Worm (Caenorhabditis elegans) whole organism, young adult: ENCODE data around the gene C28C12.1.

Source experiments
- B0035.1 ChIP-seq: sonication (generic microtip); optimal IDR thresholded peaks from 2 replicates; lab custom pipeline; 2016; ENCODE audit warnings: missing genetic modification characterization, mild to moderate bottlenecking, missing compliant biosample characterization, missing genotype, missing genetic modification reagents
- B0261.1 ChIP-seq: sonication (generic microtip); optimal IDR thresholded peaks from 2 replicates; lab custom pipeline; 2016; ENCODE audit warnings: mild to moderate bottlenecking, missing genetic modification characterization, moderate library complexity, missing compliant biosample characterization
- C06A6.2 ChIP-seq: fragments of 200-800 bp; sonication (Bioruptor generic); conservative IDR thresholded peaks from 2 replicates; pipeline ENCODE4 v1.3.6; 2022; ENCODE audit warnings: missing genetic modification characterization, missing compliant biosample characterization
- F23B12.7 ChIP-seq: sonication (generic microtip); optimal IDR thresholded peaks from 2 replicates; lab custom pipeline; 2017; ENCODE audit warnings: missing genetic modification characterization, mild to moderate bottlenecking, missing compliant biosample characterization, antibody characterized with exemption, moderate library complexity; ENCODE audit not compliant: insufficient read depth
- F33H1.4 ChIP-seq: fragments of 200-800 bp; sonication (Bioruptor generic); IDR thresholded peaks from 2 replicates; pipeline ENCODE4 v1.3.6; 2022; ENCODE audit warnings: missing genetic modification reagents, missing genetic modification characterization, missing compliant biosample characterization
- F37B4.10 ChIP-seq: fragments of 200-800 bp; sonication (Bioruptor generic); IDR thresholded peaks from 2 replicates; pipeline ENCODE4 v1.3.6; 2022; ENCODE audit warnings: missing genetic modification characterization, missing compliant biosample characterization
- K11D2.4 ChIP-seq: fragments of 200-800 bp; sonication (Bioruptor generic); IDR thresholded peaks from 2 replicates; pipeline ENCODE4 v1.3.6; 2022; ENCODE audit warnings: missing genetic modification reagents, missing genetic modification characterization, missing compliant biosample characterization
- Y53G8AR.9 ChIP-seq: fragments of 200-800 bp; sonication (Bioruptor generic); conservative IDR thresholded peaks from 2 replicates; pipeline ENCODE4 v1.3.6; 2022; ENCODE audit warnings: missing genetic modification reagents, missing genetic modification characterization, missing compliant biosample characterization
- Y95B8A.8 ChIP-seq: fragments of 200-800 bp; sonication (Bioruptor generic); IDR thresholded peaks from 2 replicates; pipeline ENCODE4 v1.3.6; 2022; ENCODE audit warnings: missing genetic modification reagents, missing genetic modification characterization, missing compliant biosample characterization
- ama-1 ChIP-seq, 3 experiments: fragments of 150-350 bp in 1 of 3; sonication (generic microtip) in 2 of 3; optimal IDR thresholded peaks; 2 replicates each; lab custom pipeline; 2014 to 2018; ENCODE audit warnings: missing biosample characterization in 2 of 3, missing genetic modification characterization in 2 of 3, missing genetic modification reagents in 2 of 3
- attf-5 ChIP-seq: fragments of 200-800 bp; sonication (Bioruptor generic); optimal IDR thresholded peaks from 2 replicates; lab custom pipeline; 2018; ENCODE audit warnings: mild to moderate bottlenecking, missing genetic modification characterization, missing compliant biosample characterization
- bed-1 ChIP-seq: fragments of 200-800 bp; sonication (Bioruptor generic); IDR thresholded peaks from 2 replicates; pipeline ENCODE4 v1.3.6; 2022; ENCODE audit warnings: missing genetic modification reagents, missing genetic modification characterization, missing compliant biosample characterization
- ccch-3 ChIP-seq: fragments of 200-800 bp; sonication (Bioruptor generic); optimal IDR thresholded peaks from 2 replicates; lab custom pipeline; 2018; ENCODE audit warnings: mild to moderate bottlenecking, missing genetic modification characterization, missing compliant biosample characterization
- cebp-1 ChIP-seq, 2 experiments: fragments of 200-800 bp in 1 of 2; sonication (Bioruptor generic) in 1 of 2; sonication (generic microtip) in 1 of 2; IDR thresholded peaks in 1 of 2; optimal IDR thresholded peaks in 1 of 2; 2 replicates each; pipeline versions ENCODE4 v1.3.6 to Lab custom; 2017 to 2022; ENCODE audit warnings: missing compliant biosample characterization in 2 of 2, missing genetic modification characterization in 2 of 2, mild to moderate bottlenecking in 1 of 2, missing genetic modification reagents in 1 of 2, moderate library complexity in 1 of 2
- ceh-58 ChIP-seq: fragments of 200-800 bp; sonication (Bioruptor generic); IDR thresholded peaks from 2 replicates; pipeline ENCODE4 v1.3.6; 2022; ENCODE audit warnings: missing genetic modification characterization, missing compliant biosample characterization
- ceh-91 ChIP-seq: fragments of 200-800 bp; sonication (Bioruptor generic); IDR thresholded peaks from 2 replicates; pipeline ENCODE4 v1.3.6; 2022; ENCODE audit warnings: missing genetic modification reagents, missing genetic modification characterization, missing compliant biosample characterization
- dpff-1 ChIP-seq: sonication (generic microtip); optimal IDR thresholded peaks from 2 replicates; lab custom pipeline; 2017; ENCODE audit warnings: mild to moderate bottlenecking, missing genetic modification characterization, missing compliant biosample characterization
- egrh-3 ChIP-seq: fragments of 200-800 bp; sonication (Bioruptor generic); IDR thresholded peaks from 2 replicates; pipeline ENCODE4 v1.3.6; 2022; ENCODE audit warnings: missing genetic modification reagents, missing genetic modification characterization, missing compliant biosample characterization
- ets-4 ChIP-seq: fragments of 200-800 bp; sonication (Bioruptor generic); optimal IDR thresholded peaks from 2 replicates; lab custom pipeline; 2018; ENCODE audit warnings: mild to moderate bottlenecking, missing genetic modification characterization, missing compliant biosample characterization
- hsf-1 ChIP-seq: fragments of 200-800 bp; sonication (Bioruptor generic); IDR thresholded peaks from 2 replicates; pipeline ENCODE4 v1.3.6; 2022; ENCODE audit warnings: missing genetic modification reagents, missing genetic modification characterization, missing compliant biosample characterization
- let-607 ChIP-seq, 2 experiments: fragments of 200-800 bp in 1 of 2; sonication (Bioruptor generic) in 1 of 2; sonication (generic microtip) in 1 of 2; optimal IDR thresholded peaks; 2 replicates each; lab custom pipeline; 2016 to 2018; ENCODE audit warnings: mild to moderate bottlenecking in 2 of 2, missing compliant biosample characterization in 2 of 2, missing genetic modification characterization in 2 of 2, moderate library complexity in 2 of 2, missing genotype in 1 of 2
- lin-35 ChIP-seq, 3 experiments: fragments of 150-350 bp in 2 of 3; sonication (generic microtip) in 1 of 3; optimal IDR thresholded peaks; 2 replicates each; lab custom pipeline; 2014 to 2018; ENCODE audit warnings: missing biosample characterization in 3 of 3, missing genetic modification characterization in 3 of 3, missing genetic modification reagents in 3 of 3
- lin-54 ChIP-seq: fragments of 200-800 bp; sonication (Bioruptor generic); optimal IDR thresholded peaks from 2 replicates; lab custom pipeline; 2018; ENCODE audit warnings: mild to moderate bottlenecking, missing genetic modification characterization, missing compliant biosample characterization
- lsl-1 ChIP-seq: fragments of 200-800 bp; sonication (Bioruptor generic); optimal IDR thresholded peaks from 2 replicates; lab custom pipeline; 2018; ENCODE audit warnings: mild to moderate bottlenecking, missing genetic modification characterization, moderate library complexity, missing compliant biosample characterization
- lsy-27 ChIP-seq: sonication (generic microtip); optimal IDR thresholded peaks from 2 replicates; lab custom pipeline; 2017; ENCODE audit warnings: missing genetic modification characterization, mild to moderate bottlenecking, missing compliant biosample characterization, antibody characterized with exemption, missing genotype, borderline replicate concordance; ENCODE audit not compliant: insufficient read depth
- madf-10 ChIP-seq: sonication (generic microtip); optimal IDR thresholded peaks from 2 replicates; lab custom pipeline; 2016; ENCODE audit warnings: mild to moderate bottlenecking, missing genetic modification characterization, missing compliant biosample characterization
- nfya-2 ChIP-seq: fragments of 200-800 bp; sonication (Bioruptor generic); IDR thresholded peaks from 2 replicates; pipeline ENCODE4 v1.3.6; 2022; ENCODE audit warnings: missing genetic modification reagents, missing genetic modification characterization, missing compliant biosample characterization
- nfyb-1 ChIP-seq: fragments of 200-800 bp; sonication (Bioruptor generic); IDR thresholded peaks from 2 replicates; pipeline ENCODE4 v1.3.6; 2022; ENCODE audit warnings: missing genetic modification reagents, missing genetic modification characterization, missing compliant biosample characterization
- nhr-179 ChIP-seq: sonication (generic microtip); optimal IDR thresholded peaks from 2 replicates; lab custom pipeline; 2016; ENCODE audit warnings: mild to moderate bottlenecking, missing genetic modification characterization, missing compliant biosample characterization
- nhr-27 ChIP-seq: fragments of 200-800 bp; sonication (Bioruptor generic); optimal IDR thresholded peaks from 2 replicates; lab custom pipeline; 2018; ENCODE audit warnings: mild to moderate bottlenecking, missing genetic modification characterization, moderate library complexity, missing compliant biosample characterization
- nhr-90 ChIP-seq: sonication (generic microtip); optimal IDR thresholded peaks from 2 replicates; lab custom pipeline; 2016; ENCODE audit warnings: missing genotype, mild to moderate bottlenecking, missing genetic modification characterization, missing compliant biosample characterization
- rec-8 ChIP-seq, 2 experiments: sonication (generic microtip); optimal IDR thresholded peaks; 2 replicates each; lab custom pipeline; 2016; ENCODE audit warnings: mild to moderate bottlenecking in 2 of 2, missing genetic modification characterization in 2 of 2, missing genetic modification reagents in 2 of 2, missing genotype in 2 of 2, missing biosample characterization in 1 of 2, missing compliant biosample characterization in 1 of 2, moderate library complexity in 1 of 2
- repo-1 ChIP-seq: sonication (generic microtip); optimal IDR thresholded peaks from 2 replicates; lab custom pipeline; 2017; ENCODE audit warnings: mild to moderate bottlenecking, missing genetic modification characterization, missing compliant biosample characterization
- snpc-1.3 ChIP-seq: sonication (generic microtip); optimal IDR thresholded peaks from 2 replicates; lab custom pipeline; 2017; ENCODE audit warnings: missing genetic modification characterization, mild to moderate bottlenecking, missing compliant biosample characterization, antibody characterized with exemption, moderate library complexity, missing genotype, missing genetic modification reagents; ENCODE audit not compliant: insufficient read depth
- snpc-4 ChIP-seq, 5 experiments: fragments of 150-350 bp in 1 of 5; sonication (generic microtip) in 4 of 5; optimal IDR thresholded peaks; 2 replicates each; lab custom pipeline; 2014 to 2018; ENCODE audit warnings: missing genetic modification characterization in 5 of 5, missing biosample characterization in 3 of 5, antibody characterized with exemption in 2 of 5, mild to moderate bottlenecking in 2 of 5, missing compliant biosample characterization in 2 of 5, missing genotype in 2 of 5, moderate library complexity in 2 of 5, missing genetic modification reagents in 1 of 5
- sptf-2 ChIP-seq: fragments of 200-800 bp; sonication (Bioruptor generic); optimal IDR thresholded peaks from 2 replicates; lab custom pipeline; 2018; ENCODE audit warnings: mild to moderate bottlenecking, missing genetic modification characterization, missing compliant biosample characterization
- tlf-1 ChIP-seq: fragments of 200-800 bp; sonication (Bioruptor generic); optimal IDR thresholded peaks from 2 replicates; lab custom pipeline; 2018; ENCODE audit warnings: mild to moderate bottlenecking, missing genetic modification characterization, missing compliant biosample characterization
- unc-130 ChIP-seq: sonication (generic microtip); optimal IDR thresholded peaks from 2 replicates; lab custom pipeline; 2016; ENCODE audit warnings: missing genetic modification reagents, missing genetic modification characterization, missing compliant biosample characterization
- unc-62 ChIP-seq: fragments of 150-350 bp; optimal IDR thresholded peaks from 2 replicates; lab custom pipeline; 2014; ENCODE audit warnings: missing biosample characterization, missing genetic modification reagents, missing genetic modification characterization
- ztf-18 ChIP-seq: sonication (generic microtip); optimal IDR thresholded peaks from 2 replicates; lab custom pipeline; 2016; ENCODE audit warnings: missing genotype, mild to moderate bottlenecking, missing genetic modification characterization, missing compliant biosample characterization
- ztf-26 ChIP-seq: sonication (generic microtip); optimal IDR thresholded peaks from 2 replicates; lab custom pipeline; 2017; ENCODE audit warnings: missing genetic modification characterization, missing compliant biosample characterization

C28C12.1 gene

DNA sequence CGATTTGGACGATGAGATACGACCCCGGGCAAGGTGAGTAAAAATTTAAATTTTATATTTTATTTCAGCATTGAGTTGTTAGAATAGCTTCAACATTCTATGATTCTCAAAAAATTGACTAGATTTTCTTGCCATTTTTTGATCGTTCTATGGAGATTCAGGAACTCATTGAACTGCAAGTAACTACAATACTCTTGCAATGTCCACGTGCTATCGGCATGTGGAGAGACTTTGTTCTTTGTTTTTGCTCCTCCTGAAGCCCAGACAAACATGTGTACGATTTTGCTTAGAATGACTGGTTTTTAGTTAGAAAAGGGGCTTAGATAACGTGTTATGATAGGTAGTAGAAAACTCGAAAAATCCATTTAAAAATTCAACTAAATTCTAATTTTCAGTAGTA, 34.5 kb downstream of the C28C12.1 start:
- TF ChIP-seq unc-130 (GFP tag; lab: Kevin White, UChicago) (no peak), ztf-26 (no peak), ceh-58 (GFP tag; lab: Robert Waterston, UW) (no peak), snpc-1.3 (tag; lab: Kevin White, UChicago) (no peak), ztf-18 (tag; lab: Kevin White, UChicago) (no peak), rec-8 (tag; optimal IDR thresholded peaks at IDR 0.05; lab: Kevin White, UChicago) (no peak), B0035.1 (tag; lab: Kevin White, UChicago) (no peak), attf-5 (no peak), hsf-1 (GFP tag; lab: Robert Waterston, UW) (no peak), F33H1.4 (GFP tag; lab: Robert Waterston, UW) (no peak), K11D2.4 (no peak), nhr-179 (tag; lab: Kevin White, UChicago) (no peak), lin-54 (GFP tag; lab: Kevin White, UChicago) (no peak), let-607 (tag; optimal IDR thresholded peaks at IDR 0.05; lab: Kevin White, UChicago) (no peak), ceh-91 (GFP tag; lab: Robert Waterston, UW) (no peak), nhr-27 (no peak), snpc-4 (GFP tag; optimal IDR thresholded peaks at IDR 0.05; lab: Kevin White, UChicago) (no peak), snpc-4 (tag; optimal IDR thresholded peaks at IDR 0.05; lab: Kevin White, UChicago) (no peak), madf-10 (no peak), F37B4.10 (GFP tag; lab: Robert Waterston, UW) (no peak)

ce11 chrIV:8538011-8538658, 36.7 kb downstream of the C28C12.1 start:
- TF ChIP-seq dpff-1 (tag; lab: Kevin White, UChicago) (peak; percentile 37), tlf-1 (GFP tag; lab: Kevin White, UChicago) (peak; percentile 26), cebp-1 (GFP tag; IDR thresholded peaks at IDR 0.05; lab: Robert Waterston, UW) (no peak), cebp-1 (tag; optimal IDR thresholded peaks at IDR 0.05; lab: Kevin White, UChicago) (peak; percentile 11), nfyb-1 (GFP tag; lab: Robert Waterston, UW) (0 out of 2 replicates have a peak, but pooled peaks have one; percentile 36), repo-1 (tag; lab: Kevin White, UChicago) (peak; percentile 50), lsy-27 (tag; lab: Kevin White, UChicago) (no peak), Y53G8AR.9 (GFP tag; lab: Robert Waterston, UW) (0 out of 2 replicates have a peak, but pooled peaks have one; percentile 56), nfya-2 (GFP tag; lab: Robert Waterston, UW) (no peak), C06A6.2 (GFP tag; lab: Robert Waterston, UW) (0 out of 2 replicates have a peak, but pooled peaks have one; percentile 19), ceh-91 (GFP tag; lab: Robert Waterston, UW) (no peak)

DNA sequence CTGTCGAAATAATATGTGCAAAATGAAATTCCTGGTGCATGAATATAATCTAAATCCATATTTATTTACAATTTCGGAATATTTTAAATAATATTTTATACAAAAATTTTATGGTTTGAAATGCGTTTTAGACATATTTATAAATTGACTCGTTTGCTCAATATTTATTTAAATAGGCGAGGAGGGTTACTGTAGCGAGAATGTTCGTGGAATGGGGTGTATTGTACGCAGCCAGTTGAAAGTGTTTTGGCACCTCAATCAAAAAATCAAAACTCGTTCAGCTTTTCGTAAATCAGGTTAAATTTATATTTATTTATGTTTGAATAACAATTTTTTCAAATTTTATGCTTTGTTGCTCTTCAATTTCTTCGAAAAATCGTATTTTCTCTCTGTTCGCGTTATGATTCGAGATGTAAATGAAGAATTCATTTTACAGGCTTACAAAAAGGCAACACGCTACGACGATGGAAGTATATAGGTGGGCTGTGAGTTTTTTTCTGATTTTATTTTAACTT, 37.2 kb downstream of the C28C12.1 start, which contains the start of gene hyl-1:
Gene hyl-1 (plus strand): TSS at position 465 of the 515 bp plus-strand sequence.
- TF ChIP-seq unc-62 (GFP tag; lab: Kevin White, UChicago) (no peak), K11D2.4 (no peak), F23B12.7 (tag; lab: Kevin White, UChicago) (no peak), lsl-1 (GFP tag; lab: Kevin White, UChicago) (peak; percentile 71), Y95B8A.8 (no peak), egrh-3 (no peak), sptf-2 (GFP tag; lab: Kevin White, UChicago) (no peak), ztf-26 (no peak), B0261.1 (tag; lab: Kevin White, UChicago) (no peak), B0035.1 (tag; lab: Kevin White, UChicago) (no peak), nfyb-1 (GFP tag; lab: Robert Waterston, UW) (no peak), attf-5 (no peak), ama-1 (optimal IDR thresholded peaks at IDR 0.05; lab: Kevin White, UChicago) (no peak), ama-1 (GFP tag; optimal IDR thresholded peaks at IDR 0.05; lab: Kevin White, UChicago) (no peak), nhr-90 (no peak), ccch-3 (GFP tag; lab: Kevin White, UChicago) (no peak), bed-1 (GFP tag; lab: Robert Waterston, UW) (no peak), lin-35 (GFP tag; optimal IDR thresholded peaks at IDR 0.05; lab: Kevin White, UChicago) (peak in 1 of 3 experiments; percentile 15), ets-4 (GFP tag; lab: Kevin White, UChicago) (no peak)
